Fruit fly (Drosophila melanogaster) Kc167 (cell line): Measurements from ENCODE around the gene Ifrd1.

Experiments
- Myc ChIP-seq: fragments of >200 bp; optimal IDR thresholded peaks from 2 replicates; lab custom pipeline; 2017; ENCODE audit warnings: missing external identifiers
- Sin3A ChIP-seq: fragments of >200 bp; optimal IDR thresholded peaks from 2 replicates; lab custom pipeline; 2018; ENCODE audit warnings: missing external identifiers
- h ChIP-seq: fragments of >200 bp; optimal IDR thresholded peaks from 3 replicates; lab custom pipeline; 2018; ENCODE audit warnings: missing external identifiers
- insv ChIP-seq: fragments of >200 bp; optimal IDR thresholded peaks from 3 replicates; lab custom pipeline; 2018; ENCODE audit warnings: missing external identifiers
- psq ChIP-seq: fragments of >200 bp; optimal IDR thresholded peaks from 2 replicates; lab custom pipeline; 2017; ENCODE audit warnings: missing external identifiers
- ttk ChIP-seq: sonication (Bioruptor generic); optimal IDR thresholded peaks from 2 replicates; lab custom pipeline; 2017; ENCODE audit warnings: missing external identifiers

Ifrd1 gene

dm6 chr2L:2898247-2898646 lies 24.0 kb upstream of the Ifrd1 start:
- TF ChIP-seq ttk (lab: Kevin White, UChicago) (no peak), insv (lab: Kevin White, UChicago) (no peak), Myc (lab: Kevin White, UChicago) (no peak), Sin3A (lab: Kevin White, UChicago) (no peak), psq (lab: Kevin White, UChicago) (no peak), h (lab: Kevin White, UChicago) (no peak)

dm6 chr2L:2897710-2898109 lies 23.4 kb upstream of the Ifrd1 start:
- no peak for TF ChIP-seq ttk (lab: Kevin White, UChicago)
- no peak for TF ChIP-seq h (lab: Kevin White, UChicago)
- no peak for TF ChIP-seq psq (lab: Kevin White, UChicago)
- no peak for TF ChIP-seq Sin3A (lab: Kevin White, UChicago)
- TF ChIP-seq insv (lab: Kevin White, UChicago): no peak
- no peak for TF ChIP-seq Myc (lab: Kevin White, UChicago)

dm6 chr2L:2897024-2897549 lies 22.8 kb upstream of the Ifrd1 start:
- no peak for TF ChIP-seq psq (lab: Kevin White, UChicago)

dm6 chr2L:2894356-2894755 lies 20.1 kb upstream of the Ifrd1 start:
- TF ChIP-seq insv (lab: Kevin White, UChicago) (no peak), psq (lab: Kevin White, UChicago) (no peak), h (lab: Kevin White, UChicago) (no peak), Myc (lab: Kevin White, UChicago) (no peak), ttk (lab: Kevin White, UChicago) (no peak), Sin3A (lab: Kevin White, UChicago) (no peak)

dm6 chr2L:2891200-2891599 lies 16.9 kb upstream of the Ifrd1 start:
- TF ChIP-seq Sin3A (lab: Kevin White, UChicago): no peak
- TF ChIP-seq Myc (lab: Kevin White, UChicago): no peak
- TF ChIP-seq insv (lab: Kevin White, UChicago): no peak
- no peak for TF ChIP-seq h (lab: Kevin White, UChicago)
- TF ChIP-seq ttk (lab: Kevin White, UChicago): no peak
- no peak for TF ChIP-seq psq (lab: Kevin White, UChicago)

- TF ChIP-seq ttk (lab: Kevin White, UChicago) (no peak), Myc (lab: Kevin White, UChicago) (no peak), insv (lab: Kevin White, UChicago) (no peak), Sin3A (lab: Kevin White, UChicago) (no peak), psq (lab: Kevin White, UChicago) (no peak)
These were observed 14.7 kb upstream of the Ifrd1 start for dm6 chr2L:2888859-2889443.

- TF ChIP-seq Myc (lab: Kevin White, UChicago): no peak
- no peak for TF ChIP-seq insv (lab: Kevin White, UChicago)
- TF ChIP-seq Sin3A (lab: Kevin White, UChicago): no peak
- TF ChIP-seq h (lab: Kevin White, UChicago): no peak
- TF ChIP-seq ttk (lab: Kevin White, UChicago): no peak
- no peak for TF ChIP-seq psq (lab: Kevin White, UChicago)
These were observed 13.7 kb upstream of the Ifrd1 start for dm6 chr2L:2887760-2888600.

dm6 chr2L:2886613-2887537 lies 12.6 kb upstream of the Ifrd1 start:
- TF ChIP-seq insv (lab: Kevin White, UChicago): no peak
- no peak for TF ChIP-seq Myc (lab: Kevin White, UChicago)
- no peak for TF ChIP-seq psq (lab: Kevin White, UChicago)
- TF ChIP-seq Sin3A (lab: Kevin White, UChicago): no peak
- no peak for TF ChIP-seq h (lab: Kevin White, UChicago)
- TF ChIP-seq ttk (lab: Kevin White, UChicago): no peak

dm6 chr2L:2886226-2886569 lies 11.9 kb upstream of the Ifrd1 start:
- TF ChIP-seq Sin3A (lab: Kevin White, UChicago) (no peak), insv (lab: Kevin White, UChicago) (no peak), psq (lab: Kevin White, UChicago) (no peak), h (lab: Kevin White, UChicago) (no peak), ttk (lab: Kevin White, UChicago) (no peak), Myc (lab: Kevin White, UChicago) (no peak)

- TF ChIP-seq Sin3A (lab: Kevin White, UChicago) (no peak), insv (lab: Kevin White, UChicago) (no peak), Myc (lab: Kevin White, UChicago) (no peak), psq (lab: Kevin White, UChicago) (no peak), h (lab: Kevin White, UChicago) (no peak), ttk (lab: Kevin White, UChicago) (no peak)
These were observed 11.4 kb upstream of the Ifrd1 start, which contains the start of the genes NTPase and lilli for dm6 chr2L:2885503-2886225. TSS of gene NTPase (minus strand) at chr2L:2885850. TSS of gene lilli (plus strand) at chr2L:2885929.
